Fruit fly (Drosophila melanogaster) whole organism, embryonic: Measurements from ENCODE around the gene CG10801.

Source experiments
- ATbp ChIP-seq: fragments of 200-800 bp; sonication (Bioruptor generic); optimal IDR thresholded peaks from 2 replicates; lab custom pipeline; 2017; ENCODE audit warnings: missing biosample characterization, mild to moderate bottlenecking, missing genetic modification characterization, missing genetic modification reagents
- Atf6 ChIP-seq: fragments of 200-800 bp; sonication (Bioruptor generic); IDR thresholded peaks from 2 replicates; pipeline ENCODE4 v1.3.6; 2022; ENCODE audit warnings: missing biosample characterization, missing genetic modification characterization
- CG10209 ChIP-seq: fragments of 200-800 bp; sonication (Bioruptor generic); optimal IDR thresholded peaks from 3 replicates; lab custom pipeline; 2017; ENCODE audit warnings: missing biosample characterization, mild to moderate bottlenecking, missing genetic modification characterization, missing genetic modification reagents
- CG10366 ChIP-seq: fragments of 200-800 bp; sonication (Bioruptor generic); IDR thresholded peaks from 2 replicates; pipeline ENCODE4 v1.3.6; 2022; ENCODE audit warnings: missing biosample characterization, missing genetic modification characterization
- CG11085 ChIP-seq: fragments of 200-800 bp; sonication (Bioruptor generic); IDR thresholded peaks from 2 replicates; pipeline ENCODE4 v1.3.6; 2022; ENCODE audit warnings: missing biosample characterization, missing genetic modification characterization
- CG11696 ChIP-seq: fragments of 200-800 bp; sonication (Bioruptor generic); IDR thresholded peaks from 2 replicates; pipeline ENCODE4 v1.3.6; 2022; ENCODE audit warnings: missing biosample characterization, missing genetic modification characterization
- CG12769 ChIP-seq: fragments of 200-800 bp; sonication (Bioruptor generic); optimal IDR thresholded peaks from 2 replicates; lab custom pipeline; 2019; ENCODE audit warnings: missing biosample characterization, mild to moderate bottlenecking, missing genetic modification characterization, moderate library complexity
- CG13624 ChIP-seq: fragments of 200-800 bp; sonication (Bioruptor generic); optimal IDR thresholded peaks from 2 replicates; lab custom pipeline; 2016; ENCODE audit warnings: missing biosample characterization, missing genetic modification characterization
- CG15269 ChIP-seq: fragments of 200-800 bp; sonication (Bioruptor generic); optimal IDR thresholded peaks from 2 replicates; lab custom pipeline; 2018; ENCODE audit warnings: missing biosample characterization, mild to moderate bottlenecking, missing genetic modification characterization, moderate library complexity
- CG16815 ChIP-seq: fragments of 200-800 bp; sonication (Bioruptor generic); optimal IDR thresholded peaks from 3 replicates; lab custom pipeline; 2017; ENCODE audit warnings: missing biosample characterization, mild to moderate bottlenecking, missing genetic modification characterization
- CG17361 ChIP-seq: fragments of 200-800 bp; sonication (Bioruptor generic); IDR thresholded peaks from 3 replicates; pipeline ENCODE4 v1.3.6; 2022; ENCODE audit warnings: missing biosample characterization, missing genetic modification characterization
- CG17612 ChIP-seq: fragments of 200-800 bp; sonication (Bioruptor generic); IDR thresholded peaks from 2 replicates; pipeline ENCODE4 v1.3.6; 2022; ENCODE audit warnings: missing biosample characterization, missing genetic modification characterization
- CG30431 ChIP-seq: fragments of 200-800 bp; sonication (Bioruptor generic); optimal IDR thresholded peaks from 2 replicates; lab custom pipeline; 2017; ENCODE audit warnings: missing biosample characterization, missing genetic modification characterization
- CG3065 ChIP-seq: fragments of 200-800 bp; sonication (Bioruptor generic); optimal IDR thresholded peaks from 2 replicates; lab custom pipeline; 2016; ENCODE audit warnings: missing biosample characterization, missing genetic modification characterization
- CG4282 ChIP-seq: fragments of 200-800 bp; sonication (Bioruptor generic); optimal IDR thresholded peaks from 2 replicates; lab custom pipeline; 2016; ENCODE audit warnings: missing biosample characterization, missing genetic modification characterization
- CG4730 ChIP-seq: fragments of 200-800 bp; sonication (Bioruptor generic); IDR thresholded peaks from 2 replicates; pipeline ENCODE4 v1.3.6; 2022; ENCODE audit warnings: missing biosample characterization, missing genetic modification characterization
- CG6689 ChIP-seq: fragments of 200-800 bp; sonication (Bioruptor generic); IDR thresholded peaks from 2 replicates; pipeline ENCODE4 v1.3.6; 2022; ENCODE audit warnings: missing biosample characterization, missing genetic modification characterization
- CG6791 ChIP-seq: fragments of 200-800 bp; sonication (Bioruptor generic); IDR thresholded peaks from 3 replicates; pipeline ENCODE4 v1.3.6; 2022; ENCODE audit warnings: missing biosample characterization, missing genetic modification characterization; ENCODE audit not compliant: partially characterized antibody
- CG8388 ChIP-seq: fragments of 200-800 bp; sonication (Bioruptor generic); optimal IDR thresholded peaks from 2 replicates; lab custom pipeline; 2019; ENCODE audit warnings: missing biosample characterization, mild to moderate bottlenecking, missing genetic modification characterization, moderate library complexity
- CG9932 ChIP-seq: fragments of 200-800 bp; sonication (Bioruptor generic); IDR thresholded peaks from 2 replicates; pipeline ENCODE4 v1.3.6; 2022; ENCODE audit warnings: missing biosample characterization, missing genetic modification characterization
- Dp ChIP-seq: fragments of 200-800 bp; sonication (Bioruptor generic); optimal IDR thresholded peaks from 2 replicates; lab custom pipeline; 2018; ENCODE audit warnings: missing biosample characterization, mild to moderate bottlenecking, missing genetic modification characterization, moderate library complexity
- GATAe ChIP-seq: fragments of 200-800 bp; sonication (Bioruptor generic); conservative IDR thresholded peaks from 2 replicates; pipeline ENCODE4 v1.3.6; 2022; ENCODE audit warnings: missing biosample characterization, missing genetic modification characterization
- Gsc ChIP-seq: fragments of 200-800 bp; sonication (Bioruptor generic); IDR thresholded peaks from 2 replicates; pipeline ENCODE4 v1.3.6; 2022; ENCODE audit warnings: missing biosample characterization, missing genetic modification characterization
- Kr ChIP-seq: fragments of 200-800 bp; sonication (Bioruptor generic); optimal IDR thresholded peaks from 2 replicates; lab custom pipeline; 2017; ENCODE audit warnings: missing biosample characterization, mild to moderate bottlenecking, missing genetic modification characterization
- Med ChIP-seq: fragments of 200-800 bp; sonication (Bioruptor generic); peaks from one replicate; lab custom pipeline; 2016; ENCODE audit warnings: missing biosample characterization, missing genetic modification characterization, mild to moderate bottlenecking, inconsistent platforms, moderate library complexity
- NC2α ChIP-seq: fragments of 200-800 bp; sonication (Bioruptor generic); optimal IDR thresholded peaks from 2 replicates; lab custom pipeline; 2016; ENCODE audit warnings: missing biosample characterization, missing genetic modification characterization
- Oli ChIP-seq: fragments of 200-800 bp; sonication (Bioruptor generic); optimal IDR thresholded peaks from 2 replicates; lab custom pipeline; 2018; ENCODE audit warnings: missing biosample characterization, mild to moderate bottlenecking, missing genetic modification characterization, moderate library complexity
- Side ChIP-seq: fragments of 200-800 bp; sonication (Bioruptor generic); optimal IDR thresholded peaks from 2 replicates; lab custom pipeline; 2016; ENCODE audit warnings: missing biosample characterization, missing genetic modification characterization
- Sox102F ChIP-seq: fragments of 200-800 bp; sonication (Bioruptor generic); optimal IDR thresholded peaks from 2 replicates; lab custom pipeline; 2018; ENCODE audit warnings: missing biosample characterization, mild to moderate bottlenecking, missing genetic modification characterization, moderate library complexity
- Ssrp ChIP-seq: fragments of 200-800 bp; sonication (Bioruptor generic); optimal IDR thresholded peaks from 2 replicates; lab custom pipeline; 2018; ENCODE audit warnings: missing biosample characterization, mild to moderate bottlenecking, missing genetic modification characterization, moderate library complexity
- Taf1 ChIP-seq: fragments of 200-800 bp; sonication (Bioruptor generic); IDR thresholded peaks from 2 replicates; pipeline ENCODE4 v1.3.6; 2022; ENCODE audit warnings: missing biosample characterization, missing genetic modification characterization
- az2 ChIP-seq: fragments of 200-800 bp; sonication (Bioruptor generic); optimal IDR thresholded peaks from 3 replicates; lab custom pipeline; 2016; ENCODE audit warnings: missing biosample characterization, missing genetic modification characterization
- crol ChIP-seq: fragments of 200-800 bp; sonication (Bioruptor generic); IDR thresholded peaks from 2 replicates; pipeline ENCODE4 v1.3.6; 2022; ENCODE audit warnings: missing biosample characterization, missing genetic modification characterization
- crp ChIP-seq, 2 experiments: fragments of 200-800 bp; sonication (Bioruptor generic); optimal IDR thresholded peaks; 2 replicates in 1 of 2; 3 replicates in 1 of 2; lab custom pipeline; 2017; ENCODE audit warnings: missing biosample characterization in 2 of 2, missing genetic modification characterization in 2 of 2, mild to moderate bottlenecking in 1 of 2, moderate library complexity in 1 of 2
- danr ChIP-seq: fragments of 200-800 bp; sonication (Bioruptor generic); IDR thresholded peaks from 2 replicates; pipeline ENCODE4 v1.3.6; 2022; ENCODE audit warnings: missing biosample characterization, missing genetic modification characterization
- dmrt99B ChIP-seq: fragments of 200-800 bp; sonication (Bioruptor generic); optimal IDR thresholded peaks from 2 replicates; lab custom pipeline; 2018; ENCODE audit warnings: missing biosample characterization, mild to moderate bottlenecking, missing genetic modification characterization, moderate library complexity
- dpn ChIP-seq, 2 experiments: fragments of 200-800 bp; sonication (Bioruptor generic); optimal IDR thresholded peaks; 3 replicates each; lab custom pipeline; 2016; ENCODE audit warnings: missing biosample characterization in 2 of 2, missing genetic modification characterization in 2 of 2
- fd3F ChIP-seq: fragments of 200-800 bp; sonication (Bioruptor generic); optimal IDR thresholded peaks from 2 replicates; lab custom pipeline; 2018; ENCODE audit warnings: missing biosample characterization, mild to moderate bottlenecking, missing genetic modification characterization, moderate library complexity
- gem ChIP-seq: fragments of 200-800 bp; sonication (Bioruptor generic); optimal IDR thresholded peaks from 2 replicates; lab custom pipeline; 2019; ENCODE audit warnings: missing biosample characterization, mild to moderate bottlenecking, missing genetic modification characterization, moderate library complexity
- lola ChIP-seq, 3 experiments: fragments of >200 bp in 2 of 3; fragments of 200-800 bp in 1 of 3; sonication (Bioruptor generic) in 1 of 3; optimal IDR thresholded peaks; 2 replicates each; lab custom pipeline; 2017 to 2019; ENCODE audit warnings: missing biosample characterization in 3 of 3, missing genetic modification characterization in 3 of 3, mild to moderate bottlenecking in 1 of 3, moderate library complexity in 1 of 3
- pfk ChIP-seq: fragments of 200-800 bp; sonication (Bioruptor generic); optimal IDR thresholded peaks from 2 replicates; lab custom pipeline; 2018; ENCODE audit warnings: missing biosample characterization, mild to moderate bottlenecking, missing genetic modification characterization, moderate library complexity
- prd ChIP-seq, 3 experiments: fragments of >200 bp in 2 of 3; fragments of 200-800 bp in 1 of 3; sonication (Bioruptor generic) in 1 of 3; optimal IDR thresholded peaks in 2 of 3; IDR thresholded peaks in 1 of 3; 2 replicates in 2 of 3; 3 replicates in 1 of 3; pipeline versions ENCODE4 v1.3.6 to Lab custom; 2017 to 2022; ENCODE audit warnings: missing biosample characterization in 1 of 3, missing genetic modification characterization in 1 of 3
- slou ChIP-seq: fragments of 200-800 bp; sonication (Bioruptor generic); optimal IDR thresholded peaks from 3 replicates; lab custom pipeline; 2016; ENCODE audit warnings: missing biosample characterization, missing genetic modification characterization
- tgo ChIP-seq: fragments of 200-800 bp; sonication (Bioruptor generic); IDR thresholded peaks from 3 replicates; pipeline ENCODE4 v1.3.6; 2022; ENCODE audit warnings: missing biosample characterization, missing genetic modification characterization
- tin ChIP-seq: fragments of 200-800 bp; sonication (Bioruptor generic); optimal IDR thresholded peaks from 3 replicates; lab custom pipeline; 2016; ENCODE audit warnings: missing biosample characterization, missing genetic modification characterization
- tna ChIP-seq: fragments of 200-800 bp; sonication (Bioruptor generic); IDR thresholded peaks from 2 replicates; pipeline ENCODE4 v1.3.6; 2022; ENCODE audit warnings: missing biosample characterization, missing genetic modification characterization; ENCODE audit not compliant: partially characterized antibody
- usp ChIP-seq: fragments of >200 bp; optimal IDR thresholded peaks from 2 replicates; lab custom pipeline; 2017; ENCODE audit warnings: missing biosample characterization, missing genetic modification characterization
- zfh2 ChIP-seq: fragments of 200-800 bp; sonication (Bioruptor generic); optimal IDR thresholded peaks from 2 replicates; lab custom pipeline; 2016; ENCODE audit warnings: missing biosample characterization, missing genetic modification characterization

Gene CG10801

DNA sequence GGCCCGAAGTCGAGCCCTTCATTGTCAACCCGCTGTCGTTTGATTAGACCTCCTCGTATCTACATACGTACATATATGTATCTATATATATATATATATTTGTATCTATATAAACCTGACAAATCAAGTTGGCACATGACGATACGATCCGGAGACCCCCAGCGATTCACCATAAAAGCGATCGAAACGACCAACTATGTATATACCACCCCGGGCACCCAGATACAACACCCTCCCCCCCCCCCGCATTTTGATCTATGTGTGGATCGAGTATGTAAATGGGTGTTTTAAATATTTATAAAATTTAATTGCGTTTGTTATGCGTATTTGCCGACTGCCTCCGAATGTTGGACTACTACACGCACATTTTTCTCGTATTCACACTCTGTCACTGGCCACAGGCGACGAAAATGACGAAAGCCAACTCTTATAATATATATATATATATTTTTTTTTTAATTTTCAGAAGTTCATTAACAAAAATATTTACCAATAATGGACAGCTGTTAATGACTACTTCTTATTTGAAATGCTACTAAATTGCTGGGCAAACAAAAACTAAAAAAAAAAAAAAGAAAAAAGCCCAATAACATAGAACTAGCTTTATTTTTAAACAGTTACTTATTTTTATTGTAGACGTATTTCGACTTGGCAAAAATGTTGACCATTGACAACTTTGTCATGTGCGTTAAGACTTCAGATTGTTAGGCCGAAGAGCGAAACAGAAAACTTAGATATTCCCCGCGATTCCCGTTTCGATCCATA, 46.2 kb upstream of the CG10801 start (continued):
- TF ChIP-seq CG8388 (GFP tag; lab: Kevin White, UChicago) = peak; percentile 70
- TF ChIP-seq CG3065 (GFP tag; lab: Kevin White, UChicago) = no peak
- TF ChIP-seq CG10366 (GFP tag; lab: Robert Waterston, UW) = peak; percentile 29
- TF ChIP-seq CG30431 (GFP tag; lab: Kevin White, UChicago) = peak; percentile 14
- TF ChIP-seq tin (GFP tag; lab: Kevin White, UChicago) = peak; percentile 24
- TF ChIP-seq CG16815 (GFP tag; lab: Kevin White, UChicago) = peak; percentile 8
- TF ChIP-seq pfk = no peak
- TF ChIP-seq Kr (GFP tag; lab: Kevin White, UChicago) = no peak
- peak; percentile 68 for TF ChIP-seq CG9932 (GFP tag; lab: Robert Waterston, UW)
- no peak for TF ChIP-seq CG13624 (GFP tag; lab: Kevin White, UChicago)
- no peak for TF ChIP-seq slou (GFP tag; lab: Kevin White, UChicago)
- no peak for TF ChIP-seq prd (optimal IDR thresholded peaks at IDR 0.05; lab: Kevin White, UChicago)
- peak; percentile 64 for TF ChIP-seq prd (GFP tag; IDR thresholded peaks at IDR 0.05; lab: Robert Waterston, UW)
- TF ChIP-seq crol = 0 out of 2 replicates have a peak, but pooled peaks have one; percentile 35
- TF ChIP-seq zfh2 (GFP tag; lab: Kevin White, UChicago) = peak; percentile 6
- peak; percentile 78 for TF ChIP-seq CG10209 (GFP tag; lab: Kevin White, UChicago)
- TF ChIP-seq az2 = peak; percentile 59
- TF ChIP-seq Sox102F (GFP tag; lab: Kevin White, UChicago) = peak; percentile 80
- peak; percentile 24 for TF ChIP-seq Side (GFP tag; lab: Kevin White, UChicago)
- no peak for TF ChIP-seq crp (GFP tag; optimal IDR thresholded peaks at IDR 0.05; lab: Kevin White, UChicago)
- peak; percentile 69; the same call in 2 of the 3 replicates for TF ChIP-seq CG17361 (GFP tag; lab: Robert Waterston, UW)
- peak; percentile 24 to 47 for TF ChIP-seq dpn (GFP tag; optimal IDR thresholded peaks at IDR 0.05; lab: Kevin White, UChicago)
- TF ChIP-seq GATAe (GFP tag; lab: Robert Waterston, UW) = no peak
- no peak for TF ChIP-seq CG4282 (GFP tag; lab: Kevin White, UChicago)
- peak; percentile 34 for TF ChIP-seq ATbp
- TF ChIP-seq CG6791 = no peak
- peak; percentile 62 for TF ChIP-seq fd3F (GFP tag; lab: Kevin White, UChicago)
- peak; percentile 79 for TF ChIP-seq dmrt99B (tag; lab: Kevin White, UChicago)
- TF ChIP-seq usp (GFP tag; lab: Kevin White, UChicago) = no peak
- 0 out of 2 replicates have a peak, but pooled peaks have one; percentile 32 for TF ChIP-seq CG11696 (GFP tag; lab: Robert Waterston, UW)
- peak; percentile 70 for TF ChIP-seq Ssrp
- TF ChIP-seq CG4730 = no peak
- TF ChIP-seq CG15269 (tag; lab: Kevin White, UChicago) = peak; percentile 78
- peak; percentile 28; the same call in 1 of the 2 replicates for TF ChIP-seq Atf6 (GFP tag; lab: Robert Waterston, UW)
- peak in 1 of 3 experiments; percentile 52 for TF ChIP-seq lola (GFP tag; optimal IDR thresholded peaks at IDR 0.05; lab: Kevin White, UChicago)
- TF ChIP-seq Gsc (GFP tag; lab: Robert Waterston, UW) = no peak
- peak; percentile 70 for TF ChIP-seq Med
- TF ChIP-seq CG11085 = peak; percentile 32; the same call in 1 of the 2 replicates
- peak; percentile 85 for TF ChIP-seq gem (tag; lab: Kevin White, UChicago)
- peak; percentile 65 for TF ChIP-seq CG6689 (GFP tag; lab: Robert Waterston, UW)
- TF ChIP-seq Dp (GFP tag; lab: Kevin White, UChicago) = no peak
- peak; percentile 31; the same call in 1 of the 2 replicates for TF ChIP-seq Taf1
- TF ChIP-seq CG17612 (GFP tag; lab: Robert Waterston, UW) = no peak
- no peak for TF ChIP-seq tna
- peak; percentile 76 for TF ChIP-seq Oli
- TF ChIP-seq CG12769 = peak; percentile 61
- no peak for TF ChIP-seq danr
- TF ChIP-seq NC2α (GFP tag; lab: Kevin White, UChicago) = no peak
- TF ChIP-seq tgo (GFP tag; lab: Robert Waterston, UW) = peak; percentile 65
